Worm (Caenorhabditis elegans) whole organism, midembryonic: ENCODE data around the gene sri-4.
A peak's percentile ranks its signal among the peaks of the same experiment; 100 is the strongest.

ENCODE experiments used
- T22C8.4 ChIP-seq: fragments of 200-800 bp; sonication (Bioruptor generic); IDR thresholded peaks from 2 replicates; pipeline ENCODE4 v1.3.6; 2022; ENCODE audit warnings: missing genetic modification characterization, missing compliant biosample characterization
- cog-1 ChIP-seq: sonication (generic microtip); optimal IDR thresholded peaks from 2 replicates; lab custom pipeline; 2016; ENCODE audit warnings: missing genetic modification characterization, missing compliant biosample characterization
- flt-1 ChIP-seq: fragments of 200-800 bp; sonication (Bioruptor generic); IDR thresholded peaks from 2 replicates; pipeline ENCODE4 v1.3.6; 2022; ENCODE audit warnings: missing genetic modification characterization, missing compliant biosample characterization
- klf-2 ChIP-seq: fragments of 200-800 bp; sonication (Bioruptor generic); conservative IDR thresholded peaks from 2 replicates; pipeline ENCODE4 v1.3.6; 2022; ENCODE audit warnings: missing genetic modification reagents, missing genetic modification characterization, missing compliant biosample characterization
- med-1 ChIP-seq: sonication (generic microtip); optimal IDR thresholded peaks from 2 replicates; lab custom pipeline; 2017; ENCODE audit warnings: missing genetic modification characterization, mild to moderate bottlenecking, missing compliant biosample characterization, antibody characterized with exemption, missing genetic modification reagents; ENCODE audit not compliant: insufficient read depth
- ref-1 ChIP-seq: fragments of 200-800 bp; sonication (Bioruptor generic); conservative IDR thresholded peaks from 2 replicates; pipeline ENCODE4 v1.3.6; 2022; ENCODE audit warnings: missing genetic modification reagents, missing genetic modification characterization, missing compliant biosample characterization
- tab-1 ChIP-seq: fragments of 200-800 bp; sonication (Bioruptor generic); IDR thresholded peaks from 2 replicates; pipeline ENCODE4 v1.3.6; 2022; ENCODE audit warnings: missing genetic modification characterization, missing compliant biosample characterization
- ztf-23 ChIP-seq: fragments of 200-800 bp; sonication (Bioruptor generic); IDR thresholded peaks from 2 replicates; pipeline ENCODE4 v1.3.6; 2022; ENCODE audit warnings: missing genetic modification reagents, missing genetic modification characterization, missing compliant biosample characterization
- ztf-29 ChIP-seq: fragments of 200-800 bp; sonication (Bioruptor generic); IDR thresholded peaks from 2 replicates; pipeline ENCODE4 v1.3.6; 2022; ENCODE audit warnings: missing genetic modification reagents, missing genetic modification characterization, missing compliant biosample characterization

Gene sri-4

DNA sequence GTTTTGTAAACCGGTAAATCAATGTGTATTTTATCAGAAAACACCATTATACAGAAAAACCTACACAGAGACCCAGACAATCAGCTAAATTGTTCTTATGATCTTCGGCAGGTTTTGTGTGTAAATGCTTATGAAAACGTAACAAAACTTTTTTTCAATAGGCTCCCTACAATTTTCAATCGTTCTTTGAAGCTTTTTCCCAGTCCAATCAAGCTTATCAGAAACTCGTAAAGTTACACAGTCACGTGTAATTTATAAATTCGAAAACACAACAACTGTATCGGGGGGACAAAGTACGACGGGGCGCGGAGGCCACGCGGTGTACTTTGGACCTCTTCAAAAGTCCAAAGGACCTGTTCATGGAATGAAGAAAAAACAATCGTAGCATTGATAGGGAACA lies 17.9 kb upstream of the sri-4 start:
- TF ChIP-seq cog-1 (tag; lab: Kevin White, UChicago) = no peak
- TF ChIP-seq tab-1 (GFP tag; lab: Robert Waterston, UW) = no peak
- no peak for TF ChIP-seq ztf-29 (GFP tag; lab: Robert Waterston, UW)

- TF ChIP-seq cog-1 (tag; lab: Kevin White, UChicago) (peak; percentile 50), tab-1 (GFP tag; lab: Robert Waterston, UW) (no peak)
Measured at ce11 chrV:731330-731729, 16.8 kb upstream of the sri-4 start.

DNA sequence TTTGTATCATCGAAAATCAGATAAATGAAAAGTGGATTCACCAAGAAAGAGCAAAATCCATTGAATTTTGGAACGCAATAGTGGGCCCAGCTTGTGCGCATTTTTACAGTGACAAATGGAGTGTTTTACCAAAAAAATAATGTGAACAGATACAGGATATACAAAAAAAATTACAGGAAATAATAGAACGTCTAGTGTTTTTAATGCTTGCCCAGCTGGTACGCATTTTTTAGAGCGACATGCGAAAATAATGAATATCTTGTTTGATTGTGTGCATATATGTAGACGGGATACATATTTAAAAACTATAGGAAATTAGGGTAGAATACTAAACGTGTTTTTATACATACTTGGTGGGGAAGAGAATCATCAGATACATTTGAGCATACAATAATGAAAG lies 12.0 kb upstream of the sri-4 start, which contains the start of gene srj-25:
Gene srj-25 (minus strand): TSS at position 101 of the 400 bp plus-strand sequence.
- TF ChIP-seq T22C8.4 (no peak), klf-2 (GFP tag; lab: Robert Waterston, UW) (no peak), ztf-23 (no peak), ref-1 (GFP tag; lab: Robert Waterston, UW) (no peak), cog-1 (tag; lab: Kevin White, UChicago) (no peak), med-1 (GFP tag; lab: Kevin White, UChicago) (no peak), flt-1 (GFP tag; lab: Robert Waterston, UW) (no peak), tab-1 (GFP tag; lab: Robert Waterston, UW) (no peak), ztf-29 (GFP tag; lab: Robert Waterston, UW) (no peak)

ce11 chrV:738770-739169 lies 9.4 kb upstream of the sri-4 start, which contains the start of gene srj-24:
Gene srj-24 (minus strand): TSS chrV:738870.
- TF ChIP-seq ztf-29 (GFP tag; lab: Robert Waterston, UW) (no peak), ref-1 (GFP tag; lab: Robert Waterston, UW) (no peak), tab-1 (GFP tag; lab: Robert Waterston, UW) (no peak), med-1 (GFP tag; lab: Kevin White, UChicago) (no peak)

DNA sequence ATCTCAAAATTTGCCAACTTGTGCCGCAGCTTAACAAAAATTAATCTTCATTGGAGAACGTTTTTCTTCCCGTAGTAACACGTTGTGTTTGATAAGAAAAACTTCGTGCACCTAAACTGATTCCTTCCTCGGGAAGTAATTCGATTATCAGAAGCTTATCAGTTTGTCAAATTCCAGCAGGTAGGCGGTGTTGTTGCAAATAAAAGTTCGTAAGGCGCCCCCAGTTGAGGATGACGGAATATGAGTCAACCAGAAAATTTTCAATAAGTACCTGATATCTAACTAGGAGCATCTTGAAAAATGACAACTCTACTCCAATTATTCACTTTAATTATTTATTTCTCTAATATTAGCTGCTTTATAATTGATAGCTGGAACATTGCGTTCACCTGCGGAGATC lies 6.3 kb upstream of the sri-4 start, which contains the start of gene C05E4.7:
Gene C05E4.7 (plus strand): TSS at position 301 of the 400 bp plus-strand sequence.
- TF ChIP-seq tab-1 (GFP tag; lab: Robert Waterston, UW) (no peak), flt-1 (GFP tag; lab: Robert Waterston, UW) (no peak), med-1 (GFP tag; lab: Kevin White, UChicago) (no peak), klf-2 (GFP tag; lab: Robert Waterston, UW) (no peak), cog-1 (tag; lab: Kevin White, UChicago) (no peak), ref-1 (GFP tag; lab: Robert Waterston, UW) (no peak)

DNA sequence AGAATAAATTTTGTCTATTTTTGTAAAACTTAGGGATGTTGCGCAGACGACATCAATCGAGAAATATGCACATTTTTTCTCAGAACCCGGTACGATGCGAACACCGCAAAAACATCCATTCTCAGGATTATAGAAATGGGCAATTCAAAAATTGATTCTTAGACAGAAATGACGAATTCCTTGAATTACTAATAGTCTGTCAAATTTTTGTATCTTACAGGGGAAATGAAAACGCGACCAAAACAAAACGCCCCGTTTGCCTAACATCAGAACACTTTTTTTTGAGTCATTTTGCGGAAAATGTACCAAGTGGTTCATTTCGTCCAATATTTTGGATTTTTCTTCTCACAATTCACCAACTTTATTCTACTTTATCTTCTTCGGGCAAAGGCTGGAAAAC lies 4.8 kb upstream of the sri-4 start, which contains the start of gene str-134:
Gene str-134 (plus strand): TSS at position 301 of the 400 bp plus-strand sequence.
- TF ChIP-seq T22C8.4 (no peak), tab-1 (GFP tag; lab: Robert Waterston, UW) (no peak), klf-2 (GFP tag; lab: Robert Waterston, UW) (no peak), ztf-23 (no peak), med-1 (GFP tag; lab: Kevin White, UChicago) (no peak), flt-1 (GFP tag; lab: Robert Waterston, UW) (no peak), ztf-29 (GFP tag; lab: Robert Waterston, UW) (no peak), ref-1 (GFP tag; lab: Robert Waterston, UW) (no peak), cog-1 (tag; lab: Kevin White, UChicago) (no peak)

DNA sequence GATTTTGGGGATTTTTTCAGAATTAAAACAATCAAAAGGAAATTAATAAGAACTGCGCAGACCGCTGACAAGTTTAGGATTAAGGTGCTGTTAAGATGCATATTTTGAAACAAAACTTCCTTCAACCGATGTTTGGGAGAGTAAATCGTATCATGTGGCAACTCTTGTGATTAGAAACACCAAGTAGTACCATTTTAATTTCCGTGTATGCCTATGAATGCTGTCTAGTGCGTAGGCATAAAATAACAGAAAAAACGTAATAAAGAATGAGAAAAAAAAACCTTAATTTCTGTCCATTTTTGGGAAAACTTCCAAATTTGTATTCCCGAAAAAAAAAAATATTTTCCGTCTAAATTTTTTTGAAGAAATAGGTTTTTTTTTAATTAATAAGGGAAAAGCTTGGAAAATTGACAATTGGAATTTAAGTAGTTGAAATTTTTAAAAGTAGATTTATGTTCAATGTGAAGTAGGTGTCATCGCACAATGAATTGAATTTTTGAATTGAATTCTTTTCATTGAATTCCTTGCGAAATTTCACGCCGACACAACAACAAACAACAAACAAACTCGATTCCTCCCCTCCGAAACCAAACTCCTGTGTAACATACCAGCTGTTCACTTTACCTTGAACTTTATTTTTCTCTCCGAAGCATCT lies 4.7 kb downstream of the sri-4 start, which contains the start of the genes str-262 and srp-1:
Gene str-262 (minus strand): TSS at position 101 of the 655 bp plus-strand sequence.
Gene srp-1 (plus strand): TSS at position 605 of the 655 bp plus-strand sequence.
- TF ChIP-seq cog-1 (tag; lab: Kevin White, UChicago) (no peak), tab-1 (GFP tag; lab: Robert Waterston, UW) (no peak), ztf-23 (no peak), ztf-29 (GFP tag; lab: Robert Waterston, UW) (no peak), flt-1 (GFP tag; lab: Robert Waterston, UW) (no peak), ref-1 (GFP tag; lab: Robert Waterston, UW) (no peak), T22C8.4 (no peak), med-1 (GFP tag; lab: Kevin White, UChicago) (no peak), klf-2 (GFP tag; lab: Robert Waterston, UW) (no peak)

- no peak for TF ChIP-seq ztf-23
- TF ChIP-seq med-1 (GFP tag; lab: Kevin White, UChicago) = no peak
- TF ChIP-seq cog-1 (tag; lab: Kevin White, UChicago) = no peak
- no peak for TF ChIP-seq klf-2 (GFP tag; lab: Robert Waterston, UW)
- TF ChIP-seq T22C8.4 = no peak
- TF ChIP-seq tab-1 (GFP tag; lab: Robert Waterston, UW) = no peak
- no peak for TF ChIP-seq ref-1 (GFP tag; lab: Robert Waterston, UW)
- TF ChIP-seq ztf-29 (GFP tag; lab: Robert Waterston, UW) = no peak
- no peak for TF ChIP-seq flt-1 (GFP tag; lab: Robert Waterston, UW)
Measured at ce11 chrV:756169-756568, 8.0 kb downstream of the sri-4 start, which contains the start of gene str-20. Gene str-20 (plus strand): TSS chrV:756469.

DNA sequence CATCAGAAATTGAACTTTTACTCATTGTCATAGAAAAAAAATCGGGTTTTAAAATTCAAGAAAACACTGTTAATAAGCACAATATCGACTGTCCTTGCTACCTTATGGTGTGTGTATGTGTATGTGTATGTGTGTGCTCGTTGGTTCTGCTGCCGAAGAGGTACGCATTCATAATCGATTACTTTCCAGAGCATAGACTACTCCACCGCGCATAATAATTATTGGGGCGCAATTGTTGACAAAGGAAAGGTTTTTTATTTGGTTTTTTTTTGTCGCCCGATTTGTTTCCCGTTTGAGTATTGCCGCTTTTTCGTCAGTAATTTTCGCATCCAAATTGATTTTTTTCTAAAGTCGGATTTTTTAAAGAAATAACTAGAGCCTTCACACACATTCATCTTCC lies 13.1 kb downstream of the sri-4 start, which contains the start of gene C05E4.15:
Gene C05E4.15 (minus strand): TSS at position 101 of the 400 bp plus-strand sequence.
- no peak for TF ChIP-seq ztf-29 (GFP tag; lab: Robert Waterston, UW)
- no peak for TF ChIP-seq flt-1 (GFP tag; lab: Robert Waterston, UW)
- no peak for TF ChIP-seq ref-1 (GFP tag; lab: Robert Waterston, UW)
- TF ChIP-seq med-1 (GFP tag; lab: Kevin White, UChicago) = no peak
- no peak for TF ChIP-seq tab-1 (GFP tag; lab: Robert Waterston, UW)
- no peak for TF ChIP-seq cog-1 (tag; lab: Kevin White, UChicago)
- TF ChIP-seq klf-2 (GFP tag; lab: Robert Waterston, UW) = no peak
- TF ChIP-seq T22C8.4 = no peak
- no peak for TF ChIP-seq ztf-23
